Fruit fly (Drosophila melanogaster): ENCODE results near the gene Dci.
A peak's percentile ranks its signal among the peaks of the same experiment; 100 is the strongest.

Dci gene

DNA sequence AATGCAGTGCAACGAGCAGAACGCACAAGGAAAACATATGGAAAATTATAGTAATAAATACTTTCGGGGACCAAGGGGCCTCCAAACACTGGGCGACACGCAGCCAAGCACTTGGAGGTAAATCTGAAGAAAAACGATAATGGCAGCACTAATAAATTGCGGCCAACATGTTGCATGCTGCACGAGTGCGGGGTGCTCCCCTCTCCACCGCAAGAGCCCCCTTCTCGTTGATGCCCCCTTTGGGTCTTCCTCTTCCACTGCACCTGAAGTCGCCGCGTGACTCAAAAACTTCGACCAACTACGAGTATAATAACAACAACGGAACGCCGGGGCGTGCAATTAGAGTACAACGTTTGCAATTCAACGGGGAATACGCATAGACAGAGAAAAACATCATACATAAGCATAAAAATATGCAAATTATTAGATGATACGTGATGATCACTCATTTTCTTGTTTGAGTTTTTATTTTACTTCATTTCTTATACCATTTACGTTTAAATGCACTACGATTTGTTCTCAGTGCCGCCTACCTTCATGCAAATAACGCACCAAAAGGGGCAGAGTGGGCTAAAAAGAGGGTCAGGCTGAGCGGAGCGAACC lies 49.2 kb upstream of the Dci start (continued):
- no peak for TF ChIP-seq Opbp (GFP tag; IDR thresholded peaks at IDR 0.05; ENCODE audit: partially characterized antibody)
- TF ChIP-seq CkIIα-i1 (GFP tag; IDR thresholded peaks at IDR 0.05): no peak
- no peak for TF ChIP-seq CG1024 (GFP tag; IDR thresholded peaks at IDR 0.05)
- TF ChIP-seq CG2129 (GFP tag; IDR thresholded peaks at IDR 0.05; ENCODE audit: partially characterized antibody): no peak
- no peak for TF ChIP-seq cg (GFP tag; optimal IDR thresholded peaks at IDR 0.05)
- TF ChIP-seq Fer1 (GFP tag; optimal IDR thresholded peaks at IDR 0.05): no peak
- TF ChIP-seq Side (GFP tag; optimal IDR thresholded peaks at IDR 0.05): no peak
- no peak for TF ChIP-seq ci (GFP tag; IDR thresholded peaks at IDR 0.05)
- no peak for TF ChIP-seq Sry-β (GFP tag; optimal IDR thresholded peaks at IDR 0.05)
- no peak for TF ChIP-seq Adf1 (GFP tag; IDR thresholded peaks at IDR 0.05)
- TF ChIP-seq dysf (GFP tag; IDR thresholded peaks at IDR 0.05): no peak
- TF ChIP-seq zen (tag; optimal IDR thresholded peaks at IDR 0.05): no peak
- no peak for TF ChIP-seq so (GFP tag; IDR thresholded peaks at IDR 0.05)
- TF ChIP-seq crp (GFP tag; optimal IDR thresholded peaks at IDR 0.05): no peak
- no peak for TF ChIP-seq CG5180 (GFP tag; optimal IDR thresholded peaks at IDR 0.05)
- no peak for TF ChIP-seq Bteb2 (GFP tag; optimal IDR thresholded peaks at IDR 0.05)
- TF ChIP-seq wdn (GFP tag; IDR thresholded peaks at IDR 0.05): no peak
- no peak for TF ChIP-seq Fer2 (tag; optimal IDR thresholded peaks at IDR 0.05)
- TF ChIP-seq CG11247 (GFP tag; IDR thresholded peaks at IDR 0.05): no peak
- no peak for TF ChIP-seq CG10274 (GFP tag; optimal IDR thresholded peaks at IDR 0.05)
- TF ChIP-seq CG12769 (tag; optimal IDR thresholded peaks at IDR 0.05): peak; percentile 2
- TF ChIP-seq Dip3 (GFP tag; optimal IDR thresholded peaks at IDR 0.05): no peak
- TF ChIP-seq CG11085 (GFP tag; IDR thresholded peaks at IDR 0.05): no peak
- peak; percentile 21 for TF ChIP-seq dmrt99B (tag; optimal IDR thresholded peaks at IDR 0.05)
- no peak for TF ChIP-seq CG34376 (GFP tag; optimal IDR thresholded peaks at IDR 0.05)
- TF ChIP-seq CG11398 (GFP tag; optimal IDR thresholded peaks at IDR 0.05): no peak
- no peak for TF ChIP-seq CG2889 (GFP tag; IDR thresholded peaks at IDR 0.05)
- no peak for TF ChIP-seq luna (GFP tag; optimal IDR thresholded peaks at IDR 0.05)
- no peak for TF ChIP-seq gsb (GFP tag; IDR thresholded peaks at IDR 0.05)
- TF ChIP-seq ham (GFP tag; IDR thresholded peaks at IDR 0.05): no peak
- no peak for TF ChIP-seq CG15269 (tag; optimal IDR thresholded peaks at IDR 0.05)
- TF ChIP-seq Dad (GFP tag; optimal IDR thresholded peaks at IDR 0.05): no peak
- TF ChIP-seq Deaf1 (tag; optimal IDR thresholded peaks at IDR 0.05): no peak
- peak; percentile 6 for TF ChIP-seq CoRest (tag; optimal IDR thresholded peaks at IDR 0.05)
- TF ChIP-seq CG8944 (GFP tag; optimal IDR thresholded peaks at IDR 0.05): no peak
- no peak for TF ChIP-seq scrt (GFP tag; optimal IDR thresholded peaks at IDR 0.05)
- TF ChIP-seq pho (GFP tag; optimal IDR thresholded peaks at IDR 0.05): no peak
- TF ChIP-seq unc-4 (GFP tag; IDR thresholded peaks at IDR 0.05; ENCODE audit: partially characterized antibody): no peak
- no peak for TF ChIP-seq HmgZ (tag; optimal IDR thresholded peaks at IDR 0.05)
- TF ChIP-seq fd96Cb (tag; optimal IDR thresholded peaks at IDR 0.05): peak; percentile 36
- no peak for TF ChIP-seq sens-2 (GFP tag; IDR thresholded peaks at IDR 0.05)
- no peak for TF ChIP-seq CG15479 (GFP tag; optimal IDR thresholded peaks at IDR 0.05)
- TF ChIP-seq CG43689 (GFP tag; IDR thresholded peaks at IDR 0.05): no peak
- TF ChIP-seq CG4404 (GFP tag; IDR thresholded peaks at IDR 0.05): no peak
- no peak for TF ChIP-seq CG13624 (GFP tag; optimal IDR thresholded peaks at IDR 0.05)
- TF ChIP-seq CG7556 (GFP tag; optimal IDR thresholded peaks at IDR 0.05): no peak
- no peak for TF ChIP-seq pros (GFP tag; optimal IDR thresholded peaks at IDR 0.05)
- TF ChIP-seq sens (GFP tag): peak; percentile 59
- no peak for TF ChIP-seq jing (GFP tag; optimal IDR thresholded peaks at IDR 0.05)
- TF ChIP-seq CG2120 (GFP tag; optimal IDR thresholded peaks at IDR 0.05): no peak
- peak; percentile 41 for TF ChIP-seq gem (tag; optimal IDR thresholded peaks at IDR 0.05)

All from whole organism, embryonic.